Fruit fly (Drosophila melanogaster): ENCODE measurements around the gene Daao2.
A peak's percentile ranks its signal among the peaks of the same experiment; 100 is the strongest.

The Daao2 gene

DNA sequence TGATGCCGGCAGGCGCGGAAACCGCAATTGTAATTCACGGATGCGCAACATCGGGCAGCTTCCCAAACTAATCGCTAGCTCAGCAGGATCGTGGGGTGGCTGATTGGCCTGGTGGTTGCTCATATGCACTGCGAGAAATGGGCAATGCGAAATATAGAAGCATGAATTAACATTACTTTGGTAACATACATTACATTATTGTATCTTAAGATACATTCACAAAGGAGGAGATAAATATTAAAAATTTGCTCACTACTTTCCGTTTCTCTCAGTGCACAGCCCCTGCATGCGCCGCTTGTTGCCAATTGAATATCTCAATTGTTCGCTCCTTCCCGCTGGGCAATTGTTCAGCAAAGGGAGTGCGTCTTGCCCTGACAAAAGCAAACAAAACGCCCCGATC, 38.5 kb downstream of the Daao2 start (continued):
- TF ChIP-seq Poxn (GFP tag; IDR thresholded peaks at IDR 0.05) (no peak), Bgb (GFP tag; IDR thresholded peaks at IDR 0.05; ENCODE audit: partially characterized antibody) (no peak), Hand (GFP tag; optimal IDR thresholded peaks at IDR 0.05) (no peak), Rx (GFP tag; IDR thresholded peaks at IDR 0.05) (peak; percentile 81), ac (GFP tag; optimal IDR thresholded peaks at IDR 0.05) (peak; percentile 75), danr (GFP tag; IDR thresholded peaks at IDR 0.05) (no peak), CG8924 (tag; optimal IDR thresholded peaks at IDR 0.05) (peak; percentile 81), jumu (GFP tag; optimal IDR thresholded peaks at IDR 0.05) (peak; percentile 77), nerfin-2 (GFP tag; IDR thresholded peaks at IDR 0.05; ENCODE audit: partially characterized antibody) (no peak), Dbx (GFP tag; IDR thresholded peaks at IDR 0.05) (no peak), CG17568 (GFP tag; optimal IDR thresholded peaks at IDR 0.05) (peak; percentile 15), ash1 (GFP tag; optimal IDR thresholded peaks at IDR 0.05) (no peak), CG7357 (GFP tag; IDR thresholded peaks at IDR 0.05) (peak; percentile 65; the same call in 2 of the 3 replicates), CG17612 (GFP tag; IDR thresholded peaks at IDR 0.05) (0 out of 2 replicates have a peak, but pooled peaks have one; percentile 10), phol (tag; optimal IDR thresholded peaks at IDR 0.05) (peak; percentile 83), exex (tag; optimal IDR thresholded peaks at IDR 0.05) (no peak), ERR (GFP tag; optimal IDR thresholded peaks at IDR 0.05) (no peak), kni (GFP tag; optimal IDR thresholded peaks at IDR 0.05) (peak; percentile 85), repo (GFP tag; optimal IDR thresholded peaks at IDR 0.05) (peak; percentile 27), dati (GFP tag; IDR thresholded peaks at IDR 0.05) (no peak), gt (GFP tag; IDR thresholded peaks at IDR 0.05) (peak; percentile 49; the same call in 1 of the 2 replicates), cad (GFP tag; optimal IDR thresholded peaks at IDR 0.05) (no peak), so (GFP tag; IDR thresholded peaks at IDR 0.05) (peak; percentile 53; the same call in 1 of the 3 replicates), CG6813 (GFP tag; optimal IDR thresholded peaks at IDR 0.05) (peak; percentile 71), Lhr (GFP tag; optimal IDR thresholded peaks at IDR 0.05) (peak; percentile 71), Doc2 (GFP tag; IDR thresholded peaks at IDR 0.05) (no peak), sc (optimal IDR thresholded peaks at IDR 0.05) (no peak), sc (GFP tag; optimal IDR thresholded peaks at IDR 0.05) (peak; percentile 73), CG12299 (tag; optimal IDR thresholded peaks at IDR 0.05) (peak; percentile 27), CG10366 (GFP tag; IDR thresholded peaks at IDR 0.05) (peak; percentile 58), Rfx (GFP tag; IDR thresholded peaks at IDR 0.05) (peak; percentile 55; the same call in 1 of the 2 replicates), ttk (GFP tag; IDR thresholded peaks at IDR 0.05) (peak; percentile 75), kay (GFP tag; optimal IDR thresholded peaks at IDR 0.05) (peak; percentile 57), HLH3B (GFP tag; IDR thresholded peaks at IDR 0.05) (peak; percentile 74), fd96Cb (tag; optimal IDR thresholded peaks at IDR 0.05) (peak; percentile 67), h (optimal IDR thresholded peaks at IDR 0.05) (no peak), CG6654 (GFP tag; optimal IDR thresholded peaks at IDR 0.05) (peak; percentile 50), tap (tag; optimal IDR thresholded peaks at IDR 0.05) (peak; percentile 69), CG12769 (tag; optimal IDR thresholded peaks at IDR 0.05) (no peak), CG1529 (GFP tag; optimal IDR thresholded peaks at IDR 0.05) (peak; percentile 74), H15 (GFP tag; IDR thresholded peaks at IDR 0.05) (peak; percentile 63; the same call in 2 of the 3 replicates), NFAT (GFP tag; IDR thresholded peaks at IDR 0.05) (no peak), yki (optimal IDR thresholded peaks at IDR 0.05) (no peak), CG2129 (GFP tag; IDR thresholded peaks at IDR 0.05; ENCODE audit: partially characterized antibody) (no peak), D19A (tag; optimal IDR thresholded peaks at IDR 0.05) (peak; percentile 78), CG14441 (GFP tag; IDR thresholded peaks at IDR 0.05) (peak; percentile 50; the same call in 1 of the 2 replicates), CG2678 (tag; optimal IDR thresholded peaks at IDR 0.05) (no peak), Max (GFP tag; optimal IDR thresholded peaks at IDR 0.05) (peak; percentile 48), Tbp (GFP tag; optimal IDR thresholded peaks at IDR 0.05) (no peak), CG11456 (GFP tag; IDR thresholded peaks at IDR 0.05) (peak; percentile 62; the same call in 1 of the 3 replicates), jing (GFP tag; optimal IDR thresholded peaks at IDR 0.05) (peak; percentile 71), CG11695 (GFP tag; IDR thresholded peaks at IDR 0.05) (peak; percentile 40; the same call in 1 of the 3 replicates)

Data from whole organism, embryonic.